Worm (Caenorhabditis elegans) whole organism, midembryonic: ENCODE data around the gene ubh-1.

Source experiments
- flt-1 ChIP-seq: fragments of 200-800 bp; sonication (Bioruptor generic); IDR thresholded peaks from 2 replicates; pipeline ENCODE4 v1.3.6; 2022; ENCODE audit warnings: missing genetic modification characterization, missing compliant biosample characterization
- klf-2 ChIP-seq: fragments of 200-800 bp; sonication (Bioruptor generic); conservative IDR thresholded peaks from 2 replicates; pipeline ENCODE4 v1.3.6; 2022; ENCODE audit warnings: missing genetic modification reagents, missing genetic modification characterization, missing compliant biosample characterization
- tab-1 ChIP-seq: fragments of 200-800 bp; sonication (Bioruptor generic); IDR thresholded peaks from 2 replicates; pipeline ENCODE4 v1.3.6; 2022; ENCODE audit warnings: missing genetic modification characterization, missing compliant biosample characterization

- TF ChIP-seq tab-1 (GFP tag; lab: Robert Waterston, UW) (no peak), klf-2 (GFP tag; lab: Robert Waterston, UW) (no peak), flt-1 (GFP tag; lab: Robert Waterston, UW) (no peak)
Observed at ce11 chrV:6514887-6515324, 3.7 kb upstream of the ubh-1 start, which contains the start of gene dpy-11.
